Worm (Caenorhabditis elegans) whole organism, midembryonic: ENCODE measurements around the gene cest-3.

ENCODE experiments used
- T22C8.4 ChIP-seq: fragments of 200-800 bp; sonication (Bioruptor generic); IDR thresholded peaks from 2 replicates; pipeline ENCODE4 v1.3.6; 2022; ENCODE audit warnings: missing genetic modification characterization, missing compliant biosample characterization
- flt-1 ChIP-seq: fragments of 200-800 bp; sonication (Bioruptor generic); IDR thresholded peaks from 2 replicates; pipeline ENCODE4 v1.3.6; 2022; ENCODE audit warnings: missing genetic modification characterization, missing compliant biosample characterization
- klf-2 ChIP-seq: fragments of 200-800 bp; sonication (Bioruptor generic); conservative IDR thresholded peaks from 2 replicates; pipeline ENCODE4 v1.3.6; 2022; ENCODE audit warnings: missing genetic modification reagents, missing genetic modification characterization, missing compliant biosample characterization
- med-1 ChIP-seq: sonication (generic microtip); optimal IDR thresholded peaks from 2 replicates; lab custom pipeline; 2017; ENCODE audit warnings: missing genetic modification characterization, mild to moderate bottlenecking, missing compliant biosample characterization, antibody characterized with exemption, missing genetic modification reagents; ENCODE audit not compliant: insufficient read depth
- ztf-29 ChIP-seq: fragments of 200-800 bp; sonication (Bioruptor generic); IDR thresholded peaks from 2 replicates; pipeline ENCODE4 v1.3.6; 2022; ENCODE audit warnings: missing genetic modification reagents, missing genetic modification characterization, missing compliant biosample characterization

- TF ChIP-seq klf-2 (GFP tag; lab: Robert Waterston, UW) (no peak), ztf-29 (no peak), med-1 (GFP tag; lab: Kevin White, UChicago) (no peak), flt-1 (GFP tag; lab: Robert Waterston, UW) (no peak), T22C8.4 (GFP tag; lab: Robert Waterston, UW) (no peak)
These were observed 40.0 kb upstream of the cest-3 start for ce11 chrX:12201435-12201834.
